Fruit fly (Drosophila melanogaster) whole organism: ENCODE data around the gene CG43312.

Source experiments
- Dll ChIP-seq: fragments of >200 bp; optimal IDR thresholded peaks from 2 replicates; lab custom pipeline; 2017
- EcR ChIP-seq, 2 experiments: fragments of >200 bp; optimal IDR thresholded peaks; 2 replicates each; lab custom pipeline; 2017; ENCODE audit warnings: missing biosample characterization in 2 of 2, missing genetic modification characterization in 2 of 2, missing genetic modification reagents in 2 of 2
- pan ChIP-seq: fragments of >200 bp; optimal IDR thresholded peaks from 2 replicates; lab custom pipeline; 2017
- usp ChIP-seq: fragments of >200 bp; optimal IDR thresholded peaks from 2 replicates; lab custom pipeline; 2017; ENCODE audit warnings: missing biosample characterization, missing genetic modification characterization, mixed read lengths

DNA sequence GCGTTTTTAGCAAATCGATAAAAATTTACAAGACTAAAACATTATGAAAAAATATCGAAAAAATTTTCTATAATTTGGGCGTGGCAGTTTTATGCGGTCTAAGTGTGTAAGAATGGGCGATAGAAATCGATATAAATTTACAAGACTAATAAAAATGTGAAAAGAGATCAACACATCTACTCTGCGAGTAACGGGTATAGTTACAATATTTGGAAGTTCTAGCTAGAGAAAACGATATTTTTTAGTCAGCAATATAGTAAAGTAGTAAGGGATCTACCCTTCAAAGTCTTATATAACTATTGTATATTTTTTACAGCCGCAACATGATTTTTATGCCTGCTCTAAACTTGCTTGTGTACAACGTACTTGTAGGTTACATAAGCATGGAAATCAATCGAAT, 46.7 kb downstream of the CG43312 start, which contains the start of gene CG11404:
- TF ChIP-seq usp (GFP tag; lab: Kevin White, UChicago) (no peak), pan (no peak), EcR (GFP tag; optimal IDR thresholded peaks at IDR 0.05; lab: Kevin White, UChicago) (no peak), Dll (lab: Kevin White, UChicago) (no peak)
